Fruit fly (Drosophila melanogaster): Measurements from ENCODE around the gene CG43220.

DNA sequence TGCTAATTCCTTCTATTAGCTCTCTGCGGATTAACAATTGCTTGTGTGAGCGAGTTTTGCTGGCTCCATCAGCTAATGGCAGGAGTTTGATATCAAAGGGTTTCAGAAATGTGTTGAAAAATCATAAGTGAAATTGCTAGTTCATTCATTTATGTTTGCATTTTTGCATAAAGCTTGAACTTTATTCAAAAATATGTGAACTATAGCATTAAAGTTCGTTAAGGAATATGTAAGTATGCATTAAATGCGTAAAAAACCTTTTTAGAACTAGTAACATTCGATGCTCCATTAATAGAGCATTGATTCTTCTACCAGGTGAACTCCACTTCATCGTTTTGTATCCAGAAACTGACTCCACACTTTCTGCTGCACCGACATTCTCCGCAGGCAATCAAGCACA is 6.3 kb downstream of the CG43220 start:
- TF ChIP-seq CTCF (optimal IDR thresholded peaks at IDR 0.05) (no peak), CG8478 (optimal IDR thresholded peaks at IDR 0.05) (no peak)
